Worm (Caenorhabditis elegans): ENCODE data around the gene R09D1.14.

DNA sequence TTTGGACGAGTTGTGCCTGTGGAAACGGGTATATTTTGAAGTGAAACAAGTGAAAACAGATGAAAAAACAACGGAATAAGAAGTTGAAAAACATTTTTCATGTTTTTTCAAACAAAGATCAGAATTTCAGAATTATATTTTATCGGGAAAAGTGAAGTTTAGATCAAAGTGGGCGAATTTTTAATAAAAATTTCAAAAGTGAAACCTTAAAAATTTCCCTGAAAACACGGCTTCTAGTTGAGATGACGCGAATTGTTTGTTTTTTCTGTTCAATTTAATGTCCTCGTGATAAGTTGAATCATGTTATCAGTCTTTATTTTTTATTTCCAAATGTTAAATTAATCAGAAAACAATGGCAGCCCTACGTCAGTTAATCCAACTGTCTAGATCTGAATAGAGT, 47.8 kb upstream of the R09D1.14 start, which contains the start of gene gcy-3:
- TF ChIP-seq ceh-9 (tag; optimal IDR thresholded peaks at IDR 0.05) (no peak), K09A11.1 (tag; optimal IDR thresholded peaks at IDR 0.05; ENCODE audit: insufficient read depth) (no peak), nhr-11 (tag; optimal IDR thresholded peaks at IDR 0.05) (no peak), unc-42 (tag; optimal IDR thresholded peaks at IDR 0.05) (no peak), nfya-1 (tag; optimal IDR thresholded peaks at IDR 0.05) (no peak), dmd-4 (tag; optimal IDR thresholded peaks at IDR 0.05; ENCODE audit: borderline replicate concordance) (no peak), pha-4 (tag; optimal IDR thresholded peaks at IDR 0.05) (no peak), unc-86 (tag; optimal IDR thresholded peaks at IDR 0.05) (no peak)
